Fruit fly (Drosophila melanogaster) whole organism, embryonic: ENCODE results near the gene CG32102.

Source experiments
- Bdp1 ChIP-seq: fragments of 200-800 bp; sonication (Bioruptor generic); optimal IDR thresholded peaks from 3 replicates; lab custom pipeline; 2016; ENCODE audit warnings: missing biosample characterization, missing genetic modification characterization
- CG10147 ChIP-seq: fragments of 200-800 bp; sonication (Bioruptor generic); optimal IDR thresholded peaks from 2 replicates; lab custom pipeline; 2019; ENCODE audit warnings: missing biosample characterization, mild to moderate bottlenecking, missing genetic modification characterization, moderate library complexity
- CG10267 ChIP-seq: fragments of 200-800 bp; sonication (Bioruptor generic); optimal IDR thresholded peaks from 2 replicates; lab custom pipeline; 2018; ENCODE audit warnings: missing biosample characterization, mild to moderate bottlenecking, missing genetic modification characterization, moderate library complexity
- CG10565 ChIP-seq: fragments of 200-800 bp; sonication (Bioruptor generic); optimal IDR thresholded peaks from 3 replicates; lab custom pipeline; 2016; ENCODE audit warnings: missing biosample characterization, mild to moderate bottlenecking, missing genetic modification characterization
- CG11560 ChIP-seq: fragments of 200-800 bp; sonication (Bioruptor generic); IDR thresholded peaks from 3 replicates; pipeline ENCODE4 v1.3.6; 2022; ENCODE audit warnings: missing biosample characterization, missing genetic modification characterization
- CG13287 ChIP-seq: fragments of 200-800 bp; sonication (Bioruptor generic); IDR thresholded peaks from 2 replicates; pipeline ENCODE4 v1.3.6; 2022; ENCODE audit warnings: missing biosample characterization, missing genetic modification characterization; ENCODE audit not compliant: partially characterized antibody
- CG13624 ChIP-seq: fragments of 200-800 bp; sonication (Bioruptor generic); optimal IDR thresholded peaks from 2 replicates; lab custom pipeline; 2016; ENCODE audit warnings: missing biosample characterization, missing genetic modification characterization
- CG13894 ChIP-seq: fragments of 200-800 bp; sonication (Bioruptor generic); optimal IDR thresholded peaks from 3 replicates; lab custom pipeline; 2018; ENCODE audit warnings: missing biosample characterization, mild to moderate bottlenecking, missing genetic modification characterization, moderate library complexity
- CG14441 ChIP-seq: fragments of 200-800 bp; sonication (Bioruptor generic); IDR thresholded peaks from 2 replicates; pipeline ENCODE4 v1.3.6; 2022; ENCODE audit warnings: missing biosample characterization, missing genetic modification characterization
- CG14667 ChIP-seq: fragments of 200-800 bp; sonication (Bioruptor generic); IDR thresholded peaks from 2 replicates; pipeline ENCODE4 v1.3.6; 2022; ENCODE audit warnings: missing biosample characterization, missing genetic modification characterization
- CG15073 ChIP-seq: fragments of 200-800 bp; sonication (Bioruptor generic); optimal IDR thresholded peaks from 2 replicates; lab custom pipeline; 2016; ENCODE audit warnings: missing biosample characterization, missing genetic modification characterization
- CG15479 ChIP-seq: fragments of 200-800 bp; sonication (Bioruptor generic); optimal IDR thresholded peaks from 3 replicates; lab custom pipeline; 2019; ENCODE audit warnings: missing biosample characterization, mild to moderate bottlenecking, missing genetic modification characterization, moderate library complexity
- CG16815 ChIP-seq: fragments of 200-800 bp; sonication (Bioruptor generic); optimal IDR thresholded peaks from 3 replicates; lab custom pipeline; 2017; ENCODE audit warnings: missing biosample characterization, mild to moderate bottlenecking, missing genetic modification characterization
- CG17186 ChIP-seq: fragments of 200-800 bp; sonication (Bioruptor generic); optimal IDR thresholded peaks from 3 replicates; lab custom pipeline; 2017; ENCODE audit warnings: missing biosample characterization, missing genetic modification reagents, missing genetic modification characterization
- CG1792 ChIP-seq: fragments of 200-800 bp; sonication (Bioruptor generic); optimal IDR thresholded peaks from 2 replicates; lab custom pipeline; 2016; ENCODE audit warnings: missing biosample characterization, missing genetic modification characterization
- CG2712 ChIP-seq: fragments of 200-800 bp; optimal IDR thresholded peaks from 3 replicates; lab custom pipeline; 2019; ENCODE audit warnings: missing biosample characterization, mild to moderate bottlenecking, missing genetic modification characterization, moderate library complexity
- CG31365 ChIP-seq: fragments of 200-800 bp; sonication (Bioruptor generic); optimal IDR thresholded peaks from 2 replicates; lab custom pipeline; 2018; ENCODE audit warnings: missing biosample characterization, mild to moderate bottlenecking, missing genetic modification characterization
- CG33213 ChIP-seq: fragments of 200-800 bp; sonication (Bioruptor generic); optimal IDR thresholded peaks from 3 replicates; lab custom pipeline; 2016; ENCODE audit warnings: missing biosample characterization, missing genetic modification characterization
- CG42726 ChIP-seq: fragments of 200-800 bp; sonication (Bioruptor generic); IDR thresholded peaks from 2 replicates; pipeline ENCODE4 v1.3.6; 2022; ENCODE audit warnings: missing biosample characterization, missing genetic modification characterization; ENCODE audit not compliant: partially characterized antibody
- CG4424 ChIP-seq: fragments of 200-800 bp; sonication (Bioruptor generic); optimal IDR thresholded peaks from 3 replicates; lab custom pipeline; 2016; ENCODE audit warnings: missing biosample characterization, missing genetic modification characterization
- CG5245 ChIP-seq: fragments of 200-800 bp; sonication (Bioruptor generic); optimal IDR thresholded peaks from 3 replicates; lab custom pipeline; 2016; ENCODE audit warnings: missing biosample characterization, missing genetic modification characterization
- CG7963 ChIP-seq: fragments of 200-800 bp; sonication (Bioruptor generic); IDR thresholded peaks from 3 replicates; pipeline ENCODE4 v1.3.6; 2022; ENCODE audit warnings: missing biosample characterization, missing genetic modification characterization; ENCODE audit not compliant: partially characterized antibody
- CG8089 ChIP-seq: fragments of 200-800 bp; sonication (Bioruptor generic); optimal IDR thresholded peaks from 3 replicates; lab custom pipeline; 2016; ENCODE audit warnings: missing biosample characterization, missing genetic modification characterization
- CG9797 ChIP-seq: fragments of 200-800 bp; sonication (Bioruptor generic); optimal IDR thresholded peaks from 3 replicates; lab custom pipeline; 2018; ENCODE audit warnings: missing biosample characterization, mild to moderate bottlenecking, missing genetic modification characterization
- CG9932 ChIP-seq: fragments of 200-800 bp; sonication (Bioruptor generic); IDR thresholded peaks from 2 replicates; pipeline ENCODE4 v1.3.6; 2022; ENCODE audit warnings: missing biosample characterization, missing genetic modification characterization
- Camta ChIP-seq: fragments of 200-800 bp; sonication (Bioruptor generic); optimal IDR thresholded peaks from 2 replicates; lab custom pipeline; 2016; ENCODE audit warnings: missing biosample characterization, missing genetic modification characterization
- Dek ChIP-seq: fragments of 200-800 bp; sonication (Bioruptor generic); optimal IDR thresholded peaks from 3 replicates; lab custom pipeline; 2019; ENCODE audit warnings: missing biosample characterization, mild to moderate bottlenecking, missing genetic modification characterization, moderate library complexity
- Dfd ChIP-seq, 2 experiments: fragments of >200 bp; optimal IDR thresholded peaks; 2 replicates each; lab custom pipeline; 2017; ENCODE audit warnings: missing biosample characterization in 2 of 2, missing genetic modification characterization in 2 of 2
- HHEX ChIP-seq: fragments of 200-800 bp; sonication (Bioruptor generic); optimal IDR thresholded peaks from 3 replicates; lab custom pipeline; 2017; ENCODE audit warnings: missing biosample characterization, mild to moderate bottlenecking, missing genetic modification characterization, missing genetic modification reagents
- Hr3 ChIP-seq: fragments of 200-800 bp; sonication (Bioruptor generic); optimal IDR thresholded peaks from 3 replicates; lab custom pipeline; 2016; ENCODE audit warnings: missing biosample characterization, missing genetic modification characterization
- Hr39 ChIP-seq: fragments of >200 bp; optimal IDR thresholded peaks from 2 replicates; lab custom pipeline; 2017
- Lpt ChIP-seq: fragments of >200 bp; optimal IDR thresholded peaks from 2 replicates; lab custom pipeline; 2018; ENCODE audit warnings: missing biosample characterization, missing genetic modification characterization
- Nf-YA ChIP-seq: fragments of 200-800 bp; sonication (Bioruptor generic); IDR thresholded peaks from 2 replicates; pipeline ENCODE4 v1.3.6; 2022; ENCODE audit warnings: missing biosample characterization, missing genetic modification characterization
- Ptx1 ChIP-seq: fragments of 200-800 bp; sonication (Bioruptor generic); IDR thresholded peaks from 2 replicates; pipeline ENCODE4 v1.3.6; 2022; ENCODE audit warnings: missing biosample characterization, missing genetic modification characterization
- Ravus ChIP-seq: fragments of 200-800 bp; sonication (Bioruptor generic); IDR thresholded peaks from 2 replicates; pipeline ENCODE4 v1.3.6; 2022; ENCODE audit warnings: missing biosample characterization, missing genetic modification characterization
- Sox102F ChIP-seq: fragments of 200-800 bp; sonication (Bioruptor generic); optimal IDR thresholded peaks from 2 replicates; lab custom pipeline; 2018; ENCODE audit warnings: missing biosample characterization, mild to moderate bottlenecking, missing genetic modification characterization, moderate library complexity
- TFAM ChIP-seq: fragments of 200-800 bp; sonication (Bioruptor generic); optimal IDR thresholded peaks from 2 replicates; lab custom pipeline; 2017; ENCODE audit warnings: missing biosample characterization, missing genetic modification characterization, inconsistent platforms
- ara ChIP-seq: fragments of 200-800 bp; sonication (Bioruptor generic); IDR thresholded peaks from 2 replicates; pipeline ENCODE4 v1.3.6; 2022; ENCODE audit warnings: missing biosample characterization, missing genetic modification characterization
- cwo ChIP-seq: fragments of 200-800 bp; sonication (Bioruptor generic); optimal IDR thresholded peaks from 3 replicates; lab custom pipeline; 2017; ENCODE audit warnings: missing biosample characterization, missing genetic modification characterization, mild to moderate bottlenecking, moderate library complexity, missing genetic modification reagents
- emc ChIP-seq: fragments of 200-800 bp; sonication (Bioruptor generic); optimal IDR thresholded peaks from 2 replicates; lab custom pipeline; 2016; ENCODE audit warnings: missing biosample characterization, missing genetic modification characterization
- en ChIP-seq: fragments of 200-800 bp; sonication (Bioruptor generic); optimal IDR thresholded peaks from 2 replicates; lab custom pipeline; 2016; ENCODE audit warnings: missing biosample characterization, missing genetic modification characterization
- jumu ChIP-seq: fragments of 200-800 bp; sonication (Bioruptor generic); optimal IDR thresholded peaks from 3 replicates; lab custom pipeline; 2016; ENCODE audit warnings: missing biosample characterization, missing genetic modification characterization
- kni ChIP-seq: fragments of 200-800 bp; sonication (Bioruptor generic); optimal IDR thresholded peaks from 3 replicates; lab custom pipeline; 2017; ENCODE audit warnings: mild to moderate bottlenecking, missing biosample characterization, missing genetic modification reagents, missing genetic modification characterization
- pum ChIP-seq: fragments of 200-800 bp; sonication (Bioruptor generic); optimal IDR thresholded peaks from 2 replicates; lab custom pipeline; 2016; ENCODE audit warnings: missing biosample characterization, missing genetic modification characterization
- run ChIP-seq: fragments of 200-800 bp; sonication (Bioruptor generic); optimal IDR thresholded peaks from 3 replicates; lab custom pipeline; 2018; ENCODE audit warnings: missing biosample characterization, mild to moderate bottlenecking, missing genetic modification characterization
- sens-2 ChIP-seq: fragments of 200-800 bp; sonication (Bioruptor generic); IDR thresholded peaks from 2 replicates; pipeline ENCODE4 v1.3.6; 2022; ENCODE audit warnings: missing biosample characterization, missing genetic modification characterization
- slou ChIP-seq: fragments of 200-800 bp; sonication (Bioruptor generic); optimal IDR thresholded peaks from 3 replicates; lab custom pipeline; 2016; ENCODE audit warnings: missing biosample characterization, missing genetic modification characterization
- so ChIP-seq: fragments of 200-800 bp; sonication (Bioruptor generic); IDR thresholded peaks from 3 replicates; pipeline ENCODE4 v1.3.6; 2022; ENCODE audit warnings: missing biosample characterization, missing genetic modification characterization
- stwl ChIP-seq: fragments of 200-800 bp; sonication (Bioruptor generic); optimal IDR thresholded peaks from 3 replicates; lab custom pipeline; 2018; ENCODE audit warnings: missing biosample characterization, mild to moderate bottlenecking, missing genetic modification characterization, moderate library complexity
- tgo ChIP-seq: fragments of 200-800 bp; sonication (Bioruptor generic); IDR thresholded peaks from 3 replicates; pipeline ENCODE4 v1.3.6; 2022; ENCODE audit warnings: missing biosample characterization, missing genetic modification characterization
- zfh1 ChIP-seq: fragments of 200-800 bp; sonication (Bioruptor generic); IDR thresholded peaks from 3 replicates; pipeline ENCODE4 v1.3.6; 2022; ENCODE audit warnings: missing biosample characterization, missing genetic modification characterization

Gene CG32102

dm6 chr3L:12490418-12491035, 20.9 kb upstream of the CG32102 start, which contains the start of gene CG10660 (continued):
- TF ChIP-seq CG13287, result no peak
- TF ChIP-seq stwl (tag; lab: Kevin White, UChicago), result no peak
- TF ChIP-seq pum, result peak; percentile 74
- TF ChIP-seq CG42726 (GFP tag; lab: Robert Waterston, UW), result no peak
- TF ChIP-seq CG8089, result peak; percentile 32
- peak; percentile 68 for TF ChIP-seq CG16815
- TF ChIP-seq Ravus (GFP tag; lab: Robert Waterston, UW), result peak; percentile 54
- peak; percentile 42 for TF ChIP-seq jumu (GFP tag; lab: Kevin White, UChicago)
- no peak for TF ChIP-seq Dfd (GFP tag; optimal IDR thresholded peaks at IDR 0.05; lab: Kevin White, UChicago)
- TF ChIP-seq Sox102F (GFP tag; lab: Kevin White, UChicago), result peak; percentile 93
- TF ChIP-seq CG7963 (GFP tag; lab: Robert Waterston, UW), result no peak
- TF ChIP-seq Hr3 (GFP tag; lab: Kevin White, UChicago), result peak; percentile 87
- no peak for TF ChIP-seq emc (GFP tag; lab: Kevin White, UChicago)
- TF ChIP-seq CG13624 (GFP tag; lab: Kevin White, UChicago), result peak; percentile 8
- no peak for TF ChIP-seq Hr39 (lab: Kevin White, UChicago)
- no peak for TF ChIP-seq kni (GFP tag; lab: Kevin White, UChicago)
- peak; percentile 49 for TF ChIP-seq CG17186 (GFP tag; lab: Kevin White, UChicago)
- TF ChIP-seq sens-2 (GFP tag; lab: Robert Waterston, UW), result peak; percentile 68
- peak; percentile 50 for TF ChIP-seq CG10565 (GFP tag; lab: Kevin White, UChicago)
- TF ChIP-seq en, result no peak
- peak; percentile 64 for TF ChIP-seq CG31365
- TF ChIP-seq CG14441 (GFP tag; lab: Robert Waterston, UW), result peak; percentile 82
- TF ChIP-seq Bdp1, result peak; percentile 50
- peak; percentile 82 for TF ChIP-seq Nf-YA
- TF ChIP-seq CG10267 (tag; lab: Kevin White, UChicago), result peak; percentile 83
- TF ChIP-seq run (tag; lab: Kevin White, UChicago), result peak; percentile 89
- peak; percentile 75 for TF ChIP-seq cwo
- no peak for TF ChIP-seq Lpt (GFP tag; lab: Kevin White, UChicago)
- TF ChIP-seq TFAM (GFP tag; lab: Kevin White, UChicago), result no peak
- peak; percentile 49 for TF ChIP-seq Camta (GFP tag; lab: Kevin White, UChicago)
- 0 out of 2 replicates have a peak, but pooled peaks have one; percentile 29 for TF ChIP-seq CG14667 (GFP tag; lab: Robert Waterston, UW)
- TF ChIP-seq so (GFP tag; lab: Robert Waterston, UW), result peak; percentile 91
- peak; percentile 88 for TF ChIP-seq Ptx1 (GFP tag; lab: Robert Waterston, UW)
- TF ChIP-seq slou, result no peak
- TF ChIP-seq CG10147 (GFP tag; lab: Kevin White, UChicago), result peak; percentile 75
- 0 out of 3 replicates have a peak, but pooled peaks have one; percentile 43 for TF ChIP-seq CG11560 (tag; lab: Robert Waterston, UW)
- peak; percentile 22 for TF ChIP-seq CG15073 (GFP tag; lab: Kevin White, UChicago)
- TF ChIP-seq CG5245, result peak; percentile 90
- peak; percentile 53 for TF ChIP-seq CG33213
- TF ChIP-seq CG2712 (tag; lab: Kevin White, UChicago), result peak; percentile 91
- TF ChIP-seq tgo (GFP tag; lab: Robert Waterston, UW), result peak; percentile 80
- peak; percentile 86 for TF ChIP-seq Dek
- no peak for TF ChIP-seq CG13894
- peak; percentile 40 for TF ChIP-seq CG1792 (GFP tag; lab: Kevin White, UChicago)
- peak; percentile 13 for TF ChIP-seq CG9797 (GFP tag; lab: Kevin White, UChicago)
- TF ChIP-seq CG4424, result peak; percentile 80
- peak; percentile 68 for TF ChIP-seq CG9932 (GFP tag; lab: Robert Waterston, UW)
- TF ChIP-seq HHEX (GFP tag; lab: Kevin White, UChicago), result peak; percentile 82
- peak; percentile 78 for TF ChIP-seq ara
- TF ChIP-seq zfh1 (GFP tag; lab: Robert Waterston, UW), result peak; percentile 91
- TF ChIP-seq CG15479 (GFP tag; lab: Kevin White, UChicago), result no peak
